Fruit fly (Drosophila melanogaster) whole organism, prepupa: ENCODE measurements around the gene Spn88Ea.
A peak's percentile ranks its signal among the peaks of the same experiment; 100 is the strongest.

Experiments
- CG16779 ChIP-seq: fragments of 200-800 bp; sonication (Bioruptor generic); optimal IDR thresholded peaks from 3 replicates; lab custom pipeline; 2017; ENCODE audit warnings: missing biosample characterization, mild to moderate bottlenecking, missing genetic modification characterization
- CG6808 ChIP-seq: fragments of 200-800 bp; sonication (Bioruptor generic); optimal IDR thresholded peaks from 3 replicates; lab custom pipeline; 2017; ENCODE audit warnings: missing biosample characterization, missing genetic modification characterization, mild to moderate bottlenecking, moderate library complexity, missing genetic modification reagents
- pdm3 ChIP-seq: fragments of 200-800 bp; sonication (Bioruptor generic); optimal IDR thresholded peaks from 3 replicates; lab custom pipeline; 2016; ENCODE audit warnings: missing biosample characterization, missing genetic modification characterization

- TF ChIP-seq pdm3 (GFP tag; lab: Kevin White, UChicago) (peak; percentile 2), CG16779 (tag; lab: Kevin White, UChicago) (peak; percentile 4), CG6808 (GFP tag; lab: Kevin White, UChicago) (no peak)
Observed at dm6 chr3R:15243452-15243851, 37.2 kb upstream of the Spn88Ea start.
